Worm (Caenorhabditis elegans) whole organism, young adult: ENCODE data around the gene Y49E10.27.

Experiments used
- B0035.1 ChIP-seq: sonication (generic microtip); optimal IDR thresholded peaks from 2 replicates; lab custom pipeline; 2016; ENCODE audit warnings: missing genetic modification characterization, mild to moderate bottlenecking, missing compliant biosample characterization, missing genotype, missing genetic modification reagents
- F10E7.11 ChIP-seq: sonication (generic microtip); optimal IDR thresholded peaks from 2 replicates; lab custom pipeline; 2017; ENCODE audit warnings: mild to moderate bottlenecking, missing genetic modification characterization, moderate library complexity, missing compliant biosample characterization
- K12H6.12 ChIP-seq: fragments of 200-800 bp; sonication (Bioruptor generic); optimal IDR thresholded peaks from 2 replicates; lab custom pipeline; 2018; ENCODE audit warnings: mild to moderate bottlenecking, missing genetic modification characterization, missing compliant biosample characterization
- ekl-4 ChIP-seq: fragments of 200-800 bp; sonication (Bioruptor generic); IDR thresholded peaks from 2 replicates; pipeline ENCODE4 v1.3.6; 2022; ENCODE audit warnings: missing genetic modification reagents, missing genetic modification characterization, missing compliant biosample characterization
- hlh-26 ChIP-seq: fragments of 200-800 bp; sonication (Bioruptor generic); conservative IDR thresholded peaks from 2 replicates; pipeline ENCODE4 v1.3.6; 2022; ENCODE audit warnings: missing genetic modification reagents, missing genetic modification characterization, missing compliant biosample characterization
- hrde-1 ChIP-seq: sonication (generic microtip); optimal IDR thresholded peaks from 2 replicates; lab custom pipeline; 2016; ENCODE audit warnings: missing genetic modification characterization, mild to moderate bottlenecking, missing compliant biosample characterization, moderate library complexity, missing genotype, missing genetic modification reagents, borderline replicate concordance
- lin-35 ChIP-seq, 3 experiments: fragments of 150-350 bp in 2 of 3; sonication (generic microtip) in 1 of 3; optimal IDR thresholded peaks; 2 replicates each; lab custom pipeline; 2014 to 2018; ENCODE audit warnings: missing biosample characterization in 3 of 3, missing genetic modification characterization in 3 of 3, missing genetic modification reagents in 3 of 3
- pha-4 ChIP-seq: fragments of 150-350 bp; sonication (generic microtip); optimal IDR thresholded peaks from 2 replicates; lab custom pipeline; 2014; ENCODE audit warnings: missing biosample characterization, missing genetic modification reagents, missing genetic modification characterization
- rcor-1 ChIP-seq: fragments of 200-800 bp; sonication (Bioruptor generic); IDR thresholded peaks from 2 replicates; pipeline ENCODE4 v1.3.6; 2022; ENCODE audit warnings: missing genetic modification reagents, missing genetic modification characterization, missing compliant biosample characterization
- xnd-1 ChIP-seq: sonication (generic microtip); optimal IDR thresholded peaks from 2 replicates; lab custom pipeline; 2016; ENCODE audit warnings: missing genotype, missing genetic modification reagents, missing genetic modification characterization, missing compliant biosample characterization
- zfh-2 ChIP-seq: fragments of 200-800 bp; sonication (Bioruptor generic); conservative IDR thresholded peaks from 2 replicates; pipeline ENCODE4 v1.3.6; 2022; ENCODE audit warnings: missing genetic modification reagents, missing genetic modification characterization, missing compliant biosample characterization
- zim-3 ChIP-seq: sonication (generic microtip); optimal IDR thresholded peaks from 2 replicates; lab custom pipeline; 2017; ENCODE audit warnings: mild to moderate bottlenecking, missing genetic modification characterization, moderate library complexity, missing compliant biosample characterization
- ztf-28 ChIP-seq: fragments of 200-800 bp; sonication (Bioruptor generic); IDR thresholded peaks from 2 replicates; pipeline ENCODE4 v1.3.6; 2022; ENCODE audit warnings: missing genetic modification reagents, missing genetic modification characterization, missing compliant biosample characterization

Y49E10.27 gene

ce11 chrIII:12484432-12484831 lies 50.2 kb downstream of the Y49E10.27 start, which contains the start of gene arrd-16:
Gene arrd-16, plus strand, starts transcription at chrIII:12484732.
- no peak for TF ChIP-seq rcor-1
- no peak for TF ChIP-seq xnd-1 (tag; lab: Kevin White, UChicago)
- TF ChIP-seq F10E7.11: no peak
- TF ChIP-seq hlh-26 (GFP tag; lab: Robert Waterston, UW): no peak
- no peak for TF ChIP-seq pha-4
- no peak for TF ChIP-seq B0035.1 (tag; lab: Kevin White, UChicago)
- no peak for TF ChIP-seq zim-3 (tag; lab: Kevin White, UChicago)
- no peak for TF ChIP-seq hrde-1 (tag; lab: Kevin White, UChicago)
- TF ChIP-seq zfh-2: no peak
- TF ChIP-seq ekl-4: no peak
- no peak for TF ChIP-seq ztf-28 (GFP tag; lab: Robert Waterston, UW)
- TF ChIP-seq lin-35 (GFP tag; optimal IDR thresholded peaks at IDR 0.05; lab: Kevin White, UChicago): no peak
- no peak for TF ChIP-seq K12H6.12
